Fruit fly (Drosophila melanogaster): ENCODE results near the gene pps.

- TF ChIP-seq Sp1 (GFP tag; optimal IDR thresholded peaks at IDR 0.05) (no peak), br (GFP tag; optimal IDR thresholded peaks at IDR 0.05) (no peak), Jra (GFP tag; optimal IDR thresholded peaks at IDR 0.05) (no peak), fru (GFP tag; optimal IDR thresholded peaks at IDR 0.05) (no peak), usp (GFP tag; optimal IDR thresholded peaks at IDR 0.05) (no peak)
Observed at dm6 chr3R:12383036-12383435, 30.6 kb upstream of the pps start, which contains the start of gene GstD11.

Data from whole organism, wandering third instar larva.